Worm (Caenorhabditis elegans): ENCODE measurements around the gene clp-7.

clp-7 gene

DNA sequence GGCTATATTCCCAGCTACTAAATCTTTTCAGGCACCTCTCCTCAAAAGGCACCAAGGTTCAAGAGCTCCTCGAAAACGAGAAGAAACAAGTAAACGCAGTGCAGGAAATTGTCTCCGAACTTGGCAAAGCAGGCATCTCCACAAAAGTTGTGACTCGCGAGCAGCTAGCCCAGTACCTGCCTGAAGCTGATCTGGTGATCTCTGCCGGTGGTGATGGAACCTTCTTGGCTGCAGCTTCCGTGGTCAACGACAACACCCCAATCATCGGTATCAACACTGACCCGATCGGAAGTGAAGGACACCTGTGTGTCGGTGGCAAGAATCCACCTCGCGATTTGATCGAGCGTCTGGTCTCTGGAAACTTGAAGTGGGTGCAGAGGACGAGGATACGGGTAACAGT is 12.4 kb upstream of the clp-7 start:
- no peak for TF ChIP-seq pha-4 (tag; optimal IDR thresholded peaks at IDR 0.05)
- TF ChIP-seq elt-1 (tag; optimal IDR thresholded peaks at IDR 0.05; ENCODE audit: borderline replicate concordance, insufficient read depth) = no peak
- no peak for TF ChIP-seq lsy-2 (tag; optimal IDR thresholded peaks at IDR 0.05)
- no peak for TF ChIP-seq ceh-83 (GFP tag; optimal IDR thresholded peaks at IDR 0.05)
- no peak for TF ChIP-seq blmp-1 (tag; optimal IDR thresholded peaks at IDR 0.05)

ce11 chrIV:1456775-1457174 is 11.0 kb upstream of the clp-7 start, which contains the start of gene nadk-1:
Gene nadk-1 (plus strand): TSS chrIV:1457075.
- TF ChIP-seq ces-1 (GFP tag; optimal IDR thresholded peaks at IDR 0.05) = no peak
- TF ChIP-seq lsy-2 (tag; optimal IDR thresholded peaks at IDR 0.05) = no peak
- TF ChIP-seq pha-4 (tag; optimal IDR thresholded peaks at IDR 0.05) = no peak
- TF ChIP-seq snpc-4 (tag; optimal IDR thresholded peaks at IDR 0.05) = no peak
- TF ChIP-seq elt-3 (tag; optimal IDR thresholded peaks at IDR 0.05) = no peak
- TF ChIP-seq hlh-1 (tag; optimal IDR thresholded peaks at IDR 0.05) = no peak
- TF ChIP-seq unc-62 (GFP tag; optimal IDR thresholded peaks at IDR 0.05) = no peak
- TF ChIP-seq nhr-12 (tag; optimal IDR thresholded peaks at IDR 0.05) = no peak
- no peak for TF ChIP-seq unc-39 (tag; optimal IDR thresholded peaks at IDR 0.05)
- no peak for TF ChIP-seq ztf-11 (tag; optimal IDR thresholded peaks at IDR 0.05)
- TF ChIP-seq ceh-43 (GFP tag; optimal IDR thresholded peaks at IDR 0.05) = no peak
- TF ChIP-seq unc-120 (tag; optimal IDR thresholded peaks at IDR 0.05; ENCODE audit: poor library complexity, severe bottlenecking) = no peak
- no peak for TF ChIP-seq drap-1 (GFP tag; optimal IDR thresholded peaks at IDR 0.05)
- TF ChIP-seq nhr-28 (tag; optimal IDR thresholded peaks at IDR 0.05) = no peak
- TF ChIP-seq flh-1 (GFP tag; optimal IDR thresholded peaks at IDR 0.05) = no peak
- TF ChIP-seq lin-32 (GFP tag; optimal IDR thresholded peaks at IDR 0.05) = no peak
- TF ChIP-seq ham-2 (GFP tag; optimal IDR thresholded peaks at IDR 0.05) = no peak
- TF ChIP-seq ceh-83 (GFP tag; optimal IDR thresholded peaks at IDR 0.05) = no peak

ce11 chrIV:1455006-1455405 is 9.2 kb upstream of the clp-7 start:
- no peak for TF ChIP-seq nhr-12 (tag; optimal IDR thresholded peaks at IDR 0.05)
- TF ChIP-seq nhr-2 (tag; optimal IDR thresholded peaks at IDR 0.05) = no peak
- TF ChIP-seq hlh-1 (tag; optimal IDR thresholded peaks at IDR 0.05) = no peak
- no peak for TF ChIP-seq lin-13 (tag; optimal IDR thresholded peaks at IDR 0.05)
- TF ChIP-seq sptf-1 (tag; optimal IDR thresholded peaks at IDR 0.05) = no peak
- TF ChIP-seq nhr-28 (tag; optimal IDR thresholded peaks at IDR 0.05) = no peak
- no peak for TF ChIP-seq lsy-2 (tag; optimal IDR thresholded peaks at IDR 0.05)
- no peak for TF ChIP-seq sem-2 (GFP tag; optimal IDR thresholded peaks at IDR 0.05)
- TF ChIP-seq lin-32 (GFP tag; optimal IDR thresholded peaks at IDR 0.05) = no peak
- TF ChIP-seq ham-2 (GFP tag; optimal IDR thresholded peaks at IDR 0.05) = no peak
- TF ChIP-seq elt-3 (tag; optimal IDR thresholded peaks at IDR 0.05) = no peak
- no peak for TF ChIP-seq bed-3 (GFP tag; optimal IDR thresholded peaks at IDR 0.05)
- no peak for TF ChIP-seq ztf-11 (tag; optimal IDR thresholded peaks at IDR 0.05)
- TF ChIP-seq zip-8 (tag; optimal IDR thresholded peaks at IDR 0.05) = no peak
- no peak for TF ChIP-seq cnd-1 (tag; optimal IDR thresholded peaks at IDR 0.05)
- no peak for TF ChIP-seq mab-5 (tag; optimal IDR thresholded peaks at IDR 0.05)

DNA sequence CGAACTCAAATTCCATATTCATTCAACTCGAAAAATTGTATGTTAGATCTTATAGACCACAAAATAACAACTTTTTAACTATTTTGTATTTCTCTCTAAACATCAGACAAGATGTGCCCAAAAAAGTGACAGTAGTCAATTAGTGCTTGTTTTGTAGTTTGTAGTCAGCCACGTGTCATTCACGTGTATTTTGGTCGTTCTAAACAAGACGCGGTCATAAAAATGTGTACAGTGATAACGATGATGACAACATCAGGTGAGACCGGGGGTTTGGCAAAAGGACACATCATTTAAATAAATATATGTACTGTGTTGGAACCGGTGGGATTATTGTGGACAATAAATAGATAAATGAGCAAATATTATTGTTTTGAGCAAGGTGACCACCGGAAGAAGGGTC is 8.4 kb upstream of the clp-7 start:
- TF ChIP-seq nhr-28 (tag; optimal IDR thresholded peaks at IDR 0.05) (peak; percentile 13), cnd-1 (tag; optimal IDR thresholded peaks at IDR 0.05) (no peak)

- TF ChIP-seq mep-1 (tag; optimal IDR thresholded peaks at IDR 0.05) (no peak), ces-1 (GFP tag; optimal IDR thresholded peaks at IDR 0.05) (no peak), snpc-4 (tag; optimal IDR thresholded peaks at IDR 0.05) (no peak), ztf-11 (tag; optimal IDR thresholded peaks at IDR 0.05) (no peak), unc-39 (tag; optimal IDR thresholded peaks at IDR 0.05) (no peak), nhr-237 (tag; optimal IDR thresholded peaks at IDR 0.05) (no peak), pha-4 (tag; optimal IDR thresholded peaks at IDR 0.05) (no peak), tbx-8 (GFP tag; optimal IDR thresholded peaks at IDR 0.05) (no peak), elt-1 (tag; optimal IDR thresholded peaks at IDR 0.05; ENCODE audit: borderline replicate concordance, insufficient read depth) (no peak), lin-13 (tag; optimal IDR thresholded peaks at IDR 0.05) (no peak), elt-3 (tag; optimal IDR thresholded peaks at IDR 0.05) (no peak), sptf-1 (tag; optimal IDR thresholded peaks at IDR 0.05) (no peak), blmp-1 (tag; optimal IDR thresholded peaks at IDR 0.05) (no peak), bed-3 (GFP tag; optimal IDR thresholded peaks at IDR 0.05) (no peak), mls-2 (tag; optimal IDR thresholded peaks at IDR 0.05) (no peak), mab-5 (tag; optimal IDR thresholded peaks at IDR 0.05) (no peak), hlh-1 (tag; optimal IDR thresholded peaks at IDR 0.05) (no peak)
Measured at ce11 chrIV:1453451-1453850, 7.7 kb upstream of the clp-7 start.
